Fruit fly (Drosophila melanogaster): Measurements from ENCODE around the gene CG5167.

CG5167 gene

dm6 chr3R:12369135-12369792 is 37.1 kb upstream of the CG5167 start, which contains the start of gene GstD1 (continued):
- TF ChIP-seq CG3163 (GFP tag; optimal IDR thresholded peaks at IDR 0.05), result peak; percentile 95
- TF ChIP-seq CG6683 (GFP tag; optimal IDR thresholded peaks at IDR 0.05), result no peak
- TF ChIP-seq Ravus (GFP tag; IDR thresholded peaks at IDR 0.05), result no peak
- TF ChIP-seq ro (GFP tag; IDR thresholded peaks at IDR 0.05), result no peak
- no peak for TF ChIP-seq CG17829 (tag; optimal IDR thresholded peaks at IDR 0.05)
- TF ChIP-seq Xrp1 (GFP tag; IDR thresholded peaks at IDR 0.05), result 0 out of 2 replicates have a peak, but pooled peaks have one; percentile 35
- peak; percentile 31 for TF ChIP-seq NfI (GFP tag; optimal IDR thresholded peaks at IDR 0.05)
- TF ChIP-seq MESR4 (GFP tag; optimal IDR thresholded peaks at IDR 0.05), result no peak
- peak; percentile 38 for TF ChIP-seq NC2β (GFP tag; optimal IDR thresholded peaks at IDR 0.05)
- TF ChIP-seq Nf-YB (GFP tag; optimal IDR thresholded peaks at IDR 0.05), result no peak
- no peak for TF ChIP-seq CG6272 (GFP tag; IDR thresholded peaks at IDR 0.05)
- TF ChIP-seq Doc3 (GFP tag; IDR thresholded peaks at IDR 0.05; ENCODE audit: partially characterized antibody), result no peak
- no peak for TF ChIP-seq fd64A (GFP tag; optimal IDR thresholded peaks at IDR 0.05)
- TF ChIP-seq CG12769 (tag; optimal IDR thresholded peaks at IDR 0.05), result peak; percentile 55
- no peak for TF ChIP-seq croc (GFP tag; conservative IDR thresholded peaks at IDR 0.05)
- no peak for TF ChIP-seq CG4854 (GFP tag; optimal IDR thresholded peaks at IDR 0.05)
- peak; percentile 54; the same call in 2 of the 3 replicates for TF ChIP-seq CG34224 (GFP tag; IDR thresholded peaks at IDR 0.05; ENCODE audit: partially characterized antibody)
- 0 out of 2 replicates have a peak, but pooled peaks have one; percentile 45 for TF ChIP-seq CG9215 (GFP tag; IDR thresholded peaks at IDR 0.05)
- TF ChIP-seq Rx (GFP tag; IDR thresholded peaks at IDR 0.05), result no peak
- TF ChIP-seq kah (GFP tag; optimal IDR thresholded peaks at IDR 0.05), result no peak
- peak; percentile 36; the same call in 1 of the 2 replicates for TF ChIP-seq amos (GFP tag; IDR thresholded peaks at IDR 0.05; ENCODE audit: partially characterized antibody)
- no peak for TF ChIP-seq ken (GFP tag; IDR thresholded peaks at IDR 0.05)
- no peak for TF ChIP-seq MTF-1 (GFP tag; optimal IDR thresholded peaks at IDR 0.05; ENCODE audit: borderline replicate concordance)
- TF ChIP-seq CG8359 (GFP tag; optimal IDR thresholded peaks at IDR 0.05; ENCODE audit: borderline replicate concordance), result no peak
- no peak for TF ChIP-seq lola (GFP tag; optimal IDR thresholded peaks at IDR 0.05)
- no peak for TF ChIP-seq ara (GFP tag; IDR thresholded peaks at IDR 0.05)
- TF ChIP-seq fru (optimal IDR thresholded peaks at IDR 0.05), result no peak
- TF ChIP-seq pnt (GFP tag; optimal IDR thresholded peaks at IDR 0.05), result no peak
- no peak for TF ChIP-seq ash1 (GFP tag; optimal IDR thresholded peaks at IDR 0.05)
- no peak for TF ChIP-seq corto (GFP tag; optimal IDR thresholded peaks at IDR 0.05)
- peak; percentile 21; the same call in 1 of the 2 replicates for TF ChIP-seq CG10366 (GFP tag; IDR thresholded peaks at IDR 0.05)
- TF ChIP-seq CG8281 (tag; optimal IDR thresholded peaks at IDR 0.05), result no peak
- no peak for TF ChIP-seq tap (tag; optimal IDR thresholded peaks at IDR 0.05)
- TF ChIP-seq Hey (tag; optimal IDR thresholded peaks at IDR 0.05), result peak; percentile 18
- no peak for TF ChIP-seq CG7987 (GFP tag; optimal IDR thresholded peaks at IDR 0.05)
- TF ChIP-seq jumu (GFP tag; optimal IDR thresholded peaks at IDR 0.05), result peak; percentile 39
- no peak for TF ChIP-seq CG13123 (GFP tag; optimal IDR thresholded peaks at IDR 0.05)
- TF ChIP-seq Dfd (GFP tag; optimal IDR thresholded peaks at IDR 0.05), result no peak
- TF ChIP-seq CG2199 (GFP tag; IDR thresholded peaks at IDR 0.05), result peak; percentile 90; the same call in 2 of the 3 replicates
- no peak for TF ChIP-seq CG11723 (GFP tag; optimal IDR thresholded peaks at IDR 0.05)
- TF ChIP-seq CG10979 (tag; optimal IDR thresholded peaks at IDR 0.05), result peak; percentile 12
- peak; percentile 11 to 62 for TF ChIP-seq chif (GFP tag; optimal IDR thresholded peaks at IDR 0.05)
- no peak for TF ChIP-seq hb (GFP tag; IDR thresholded peaks at IDR 0.05; ENCODE audit: partially characterized antibody)
- no peak for TF ChIP-seq CG17385 (GFP tag; optimal IDR thresholded peaks at IDR 0.05)
- TF ChIP-seq CG7786 (GFP tag; optimal IDR thresholded peaks at IDR 0.05), result peak; percentile 26
- TF ChIP-seq CG15479 (GFP tag; optimal IDR thresholded peaks at IDR 0.05), result no peak
- peak; percentile 6 for TF ChIP-seq CG1603 (tag; optimal IDR thresholded peaks at IDR 0.05)
- TF ChIP-seq ac (GFP tag; optimal IDR thresholded peaks at IDR 0.05), result no peak
- peak; percentile 54 for TF ChIP-seq CG30403 (GFP tag; optimal IDR thresholded peaks at IDR 0.05)

All from whole organism, embryonic.